Fruit fly (Drosophila melanogaster) whole organism, prepupa: ENCODE data around the gene CG44227.

Experiments used
- CG10669 ChIP-seq: fragments of 200-800 bp; sonication (Bioruptor generic); optimal IDR thresholded peaks from 3 replicates; lab custom pipeline; 2018; ENCODE audit warnings: missing biosample characterization, mild to moderate bottlenecking, missing genetic modification characterization, moderate library complexity
- CG16779 ChIP-seq: fragments of 200-800 bp; sonication (Bioruptor generic); optimal IDR thresholded peaks from 3 replicates; lab custom pipeline; 2017; ENCODE audit warnings: missing biosample characterization, mild to moderate bottlenecking, missing genetic modification characterization
- CG31627 ChIP-seq: fragments of 200-800 bp; sonication (Bioruptor generic); optimal IDR thresholded peaks from 3 replicates; lab custom pipeline; 2016; ENCODE audit warnings: missing biosample characterization, missing genetic modification characterization
- CG34406 ChIP-seq: fragments of 200-800 bp; sonication (Bioruptor generic); optimal IDR thresholded peaks from 3 replicates; lab custom pipeline; 2016; ENCODE audit warnings: missing biosample characterization, missing genetic modification characterization
- CG6163 ChIP-seq: fragments of 200-800 bp; sonication (Bioruptor generic); IDR thresholded peaks from 3 replicates; pipeline ENCODE4 v1.3.6; 2022; ENCODE audit warnings: missing biosample characterization, missing genetic modification characterization
- CG6276 ChIP-seq: fragments of 200-800 bp; sonication (Bioruptor generic); optimal IDR thresholded peaks from 2 replicates; lab custom pipeline; 2017; ENCODE audit warnings: missing biosample characterization, mild to moderate bottlenecking, missing genetic modification characterization
- CG6808 ChIP-seq: fragments of 200-800 bp; sonication (Bioruptor generic); optimal IDR thresholded peaks from 3 replicates; lab custom pipeline; 2017; ENCODE audit warnings: missing biosample characterization, missing genetic modification characterization, mild to moderate bottlenecking, moderate library complexity, missing genetic modification reagents
- CG6854 ChIP-seq: fragments of 200-800 bp; sonication (Bioruptor generic); optimal IDR thresholded peaks from 2 replicates; lab custom pipeline; 2017; ENCODE audit warnings: missing biosample characterization, mild to moderate bottlenecking, missing genetic modification characterization
- CG7368 ChIP-seq: fragments of 200-800 bp; sonication (Bioruptor generic); optimal IDR thresholded peaks from 3 replicates; lab custom pipeline; 2016; ENCODE audit warnings: missing biosample characterization, missing genetic modification characterization
- CG8119 ChIP-seq: fragments of 200-800 bp; sonication (Bioruptor generic); IDR thresholded peaks from 3 replicates; pipeline ENCODE4 v1.3.6; 2022; ENCODE audit warnings: missing biosample characterization, missing genetic modification characterization
- CG8319 ChIP-seq: fragments of 200-800 bp; sonication (Bioruptor generic); optimal IDR thresholded peaks from 3 replicates; lab custom pipeline; 2016; ENCODE audit warnings: missing biosample characterization, missing genetic modification characterization
- CG9139 ChIP-seq: fragments of 200-800 bp; sonication (Bioruptor generic); optimal IDR thresholded peaks from 3 replicates; lab custom pipeline; 2017; ENCODE audit warnings: missing biosample characterization, mild to moderate bottlenecking, missing genetic modification characterization
- Eip78C ChIP-seq: fragments of 200-800 bp; sonication (Bioruptor generic); peaks from one replicate; lab custom pipeline; 2016; ENCODE audit warnings: missing biosample characterization, missing genetic modification characterization
- Eip93F ChIP-seq: fragments of 200-800 bp; sonication (Bioruptor generic); optimal IDR thresholded peaks from 2 replicates; lab custom pipeline; 2016; ENCODE audit warnings: missing biosample characterization, mild to moderate bottlenecking, missing genetic modification characterization
- Ets21C ChIP-seq: fragments of 200-800 bp; sonication (Bioruptor generic); optimal IDR thresholded peaks from 3 replicates; lab custom pipeline; 2016; ENCODE audit warnings: missing biosample characterization, missing genetic modification characterization
- Ets96B ChIP-seq: fragments of 200-800 bp; optimal IDR thresholded peaks from 2 replicates; lab custom pipeline; 2019; ENCODE audit warnings: missing biosample characterization, mild to moderate bottlenecking, missing genetic modification characterization, moderate library complexity
- Hr39 ChIP-seq: fragments of 200-800 bp; sonication (Bioruptor generic); optimal IDR thresholded peaks from 2 replicates; lab custom pipeline; 2016; ENCODE audit warnings: missing biosample characterization, missing genetic modification characterization
- Hr4 ChIP-seq: fragments of 200-800 bp; sonication (Bioruptor generic); optimal IDR thresholded peaks from 3 replicates; lab custom pipeline; 2016; ENCODE audit warnings: missing biosample characterization, missing genetic modification characterization
- Lpt ChIP-seq: fragments of 200-800 bp; sonication (Bioruptor generic); optimal IDR thresholded peaks from 3 replicates; lab custom pipeline; 2016; ENCODE audit warnings: missing biosample characterization, missing genetic modification characterization
- OdsH ChIP-seq: fragments of 200-800 bp; sonication (Bioruptor generic); optimal IDR thresholded peaks from 3 replicates; lab custom pipeline; 2016; ENCODE audit warnings: missing biosample characterization, missing genetic modification characterization
- Smox ChIP-seq: fragments of 200-800 bp; sonication (Bioruptor generic); optimal IDR thresholded peaks from 3 replicates; lab custom pipeline; 2016; ENCODE audit warnings: missing biosample characterization, missing genetic modification characterization
- Sox102F ChIP-seq: fragments of 200-800 bp; sonication (Bioruptor generic); optimal IDR thresholded peaks from 2 replicates; lab custom pipeline; 2016; ENCODE audit warnings: missing biosample characterization, mild to moderate bottlenecking, missing genetic modification characterization
- Sox14 ChIP-seq: fragments of 200-800 bp; sonication (Bioruptor generic); optimal IDR thresholded peaks from 3 replicates; lab custom pipeline; 2016; ENCODE audit warnings: missing biosample characterization, missing genetic modification characterization
- Sox15 ChIP-seq: fragments of 200-800 bp; sonication (Bioruptor generic); optimal IDR thresholded peaks from 3 replicates; lab custom pipeline; 2016; ENCODE audit warnings: missing biosample characterization, missing genetic modification characterization
- achi ChIP-seq: fragments of 200-800 bp; sonication (Bioruptor generic); optimal IDR thresholded peaks from 3 replicates; lab custom pipeline; 2016; ENCODE audit warnings: missing biosample characterization, missing genetic modification characterization
- cyc ChIP-seq: fragments of 200-800 bp; sonication (Bioruptor generic); optimal IDR thresholded peaks from 3 replicates; lab custom pipeline; 2016; ENCODE audit warnings: missing biosample characterization, missing genetic modification characterization
- dac ChIP-seq: fragments of 200-800 bp; sonication (Bioruptor generic); optimal IDR thresholded peaks from 2 replicates; lab custom pipeline; 2017; ENCODE audit warnings: missing biosample characterization, mild to moderate bottlenecking, missing genetic modification characterization
- dsx ChIP-seq: fragments of 200-800 bp; optimal IDR thresholded peaks from 3 replicates; lab custom pipeline; 2019; ENCODE audit warnings: missing biosample characterization, mild to moderate bottlenecking, missing genetic modification characterization, moderate library complexity; ENCODE audit not compliant: poor library complexity, severe bottlenecking
- esn ChIP-seq: fragments of 200-800 bp; sonication (Bioruptor generic); optimal IDR thresholded peaks from 2 replicates; lab custom pipeline; 2016; ENCODE audit warnings: missing biosample characterization, mild to moderate bottlenecking, missing genetic modification characterization, moderate library complexity
- fd85E ChIP-seq: fragments of 200-800 bp; sonication (Bioruptor generic); optimal IDR thresholded peaks from 3 replicates; lab custom pipeline; 2016; ENCODE audit warnings: missing biosample characterization, missing genetic modification characterization
- fkh ChIP-seq: fragments of 200-800 bp; sonication (Bioruptor generic); optimal IDR thresholded peaks from 3 replicates; lab custom pipeline; 2017; ENCODE audit warnings: missing biosample characterization, mild to moderate bottlenecking, missing genetic modification characterization, moderate library complexity
- lz ChIP-seq: fragments of 200-800 bp; sonication (Bioruptor generic); optimal IDR thresholded peaks from 3 replicates; lab custom pipeline; 2016; ENCODE audit warnings: missing biosample characterization, missing genetic modification characterization
- net ChIP-seq: fragments of 200-800 bp; sonication (Bioruptor generic); optimal IDR thresholded peaks from 3 replicates; lab custom pipeline; 2016; ENCODE audit warnings: missing biosample characterization, missing genetic modification characterization
- salr ChIP-seq, 2 experiments: fragments of 200-800 bp; sonication (Bioruptor generic); optimal IDR thresholded peaks; 3 replicates each; lab custom pipeline; 2016 to 2018; ENCODE audit warnings: missing biosample characterization in 2 of 2, missing genetic modification characterization in 2 of 2, mild to moderate bottlenecking in 1 of 2
- ss ChIP-seq, 2 experiments: fragments of 200-800 bp; sonication (Bioruptor generic); optimal IDR thresholded peaks; 2 replicates in 1 of 2; 3 replicates in 1 of 2; lab custom pipeline; 2017 to 2018; ENCODE audit warnings: mild to moderate bottlenecking in 2 of 2, missing biosample characterization in 2 of 2, missing genetic modification characterization in 2 of 2, moderate library complexity in 1 of 2
- svp ChIP-seq: fragments of 200-800 bp; sonication (Bioruptor generic); peaks from one replicate; lab custom pipeline; 2016; ENCODE audit warnings: missing biosample characterization, missing genetic modification characterization
- topi ChIP-seq: fragments of 200-800 bp; sonication (Bioruptor generic); optimal IDR thresholded peaks from 3 replicates; lab custom pipeline; 2016; ENCODE audit warnings: missing biosample characterization, missing genetic modification characterization
- vri ChIP-seq: fragments of 200-800 bp; sonication (Bioruptor generic); optimal IDR thresholded peaks from 3 replicates; lab custom pipeline; 2016; ENCODE audit warnings: missing biosample characterization, mild to moderate bottlenecking, missing genetic modification characterization

CG44227 gene

dm6 chr3R:8669029-8669707 lies 15.8 kb downstream of the CG44227 start (continued):
- TF ChIP-seq fkh (peak; percentile 80), OdsH (GFP tag; lab: Kevin White, UChicago) (peak; percentile 98), Sox102F (GFP tag; lab: Kevin White, UChicago) (peak; percentile 98), cyc (GFP tag; lab: Kevin White, UChicago) (peak; percentile 97), Hr39 (peak; percentile 96), Smox (GFP tag; lab: Kevin White, UChicago) (peak; percentile 97), esn (GFP tag; lab: Kevin White, UChicago) (peak; percentile 99), topi (GFP tag; lab: Kevin White, UChicago) (peak; percentile 98), CG34406 (GFP tag; lab: Kevin White, UChicago) (peak; percentile 97), fd85E (peak; percentile 94), CG8119 (GFP tag; lab: Robert Waterston, UW) (peak; percentile 98), CG16779 (peak; percentile 97), ss (GFP tag; optimal IDR thresholded peaks at IDR 0.05; lab: Kevin White, UChicago) (peak; percentile 96 to 97), salr (GFP tag; optimal IDR thresholded peaks at IDR 0.05; lab: Kevin White, UChicago) (peak; percentile 95 to 96)

DNA sequence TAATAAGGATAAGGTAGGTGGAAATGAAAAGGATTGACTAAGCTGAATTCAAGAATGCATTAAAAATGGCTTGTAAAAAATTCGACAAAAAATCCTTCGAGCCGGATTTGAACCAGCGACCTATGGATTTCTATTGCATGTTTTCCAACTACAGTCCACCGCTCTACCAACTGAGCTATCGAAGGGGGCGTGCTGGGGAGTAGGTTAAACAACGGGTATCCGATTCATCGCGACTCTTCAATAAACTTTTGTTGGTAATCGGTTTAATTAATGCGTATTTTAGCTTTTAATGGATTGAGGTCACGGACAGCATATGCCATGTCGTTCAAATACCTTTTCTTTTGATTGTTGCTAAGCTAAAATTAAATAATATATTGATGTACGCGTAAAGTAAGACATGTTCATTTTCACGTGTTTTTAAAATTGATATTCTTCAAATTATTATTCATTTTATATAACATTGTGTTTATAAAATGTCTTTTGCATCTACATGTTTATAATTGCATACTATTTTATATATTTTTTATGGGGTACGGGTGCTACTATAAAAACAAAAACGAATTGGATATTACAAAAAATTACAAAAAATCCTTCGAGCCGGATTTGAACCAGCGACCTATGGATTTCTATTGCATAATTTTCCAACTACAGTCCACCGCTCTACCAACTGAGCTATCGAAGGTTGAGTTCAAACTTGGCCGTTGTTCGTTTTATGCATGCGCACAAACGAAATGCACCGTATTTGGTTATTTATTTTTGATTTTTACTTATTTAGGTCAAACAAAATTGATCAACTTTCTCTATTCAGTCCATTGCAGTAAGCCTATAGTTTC lies 16.7 kb downstream of the CG44227 start:
- TF ChIP-seq Sox15 (GFP tag; lab: Kevin White, UChicago) = no peak
- no peak for TF ChIP-seq esn (GFP tag; lab: Kevin White, UChicago)
- TF ChIP-seq CG6854 = no peak
- no peak for TF ChIP-seq CG10669 (GFP tag; lab: Kevin White, UChicago)
- no peak for TF ChIP-seq Lpt (GFP tag; lab: Kevin White, UChicago)
- TF ChIP-seq achi (GFP tag; lab: Kevin White, UChicago) = no peak
- TF ChIP-seq Hr39 = no peak
- TF ChIP-seq Ets96B = no peak
- TF ChIP-seq svp (GFP tag; lab: Kevin White, UChicago) = peak; percentile 63
- no peak for TF ChIP-seq Hr4
- no peak for TF ChIP-seq dsx (GFP tag; lab: Kevin White, UChicago)
- no peak for TF ChIP-seq CG8319 (GFP tag; lab: Kevin White, UChicago)
- TF ChIP-seq lz (GFP tag; lab: Kevin White, UChicago) = no peak
- TF ChIP-seq CG6276 (GFP tag; lab: Kevin White, UChicago) = no peak
- no peak for TF ChIP-seq dac (GFP tag; lab: Kevin White, UChicago)
- no peak for TF ChIP-seq CG6808 (GFP tag; lab: Kevin White, UChicago)
- no peak for TF ChIP-seq Sox102F (GFP tag; lab: Kevin White, UChicago)
- TF ChIP-seq CG6163 (GFP tag; lab: Robert Waterston, UW) = no peak
- no peak for TF ChIP-seq CG9139 (GFP tag; lab: Kevin White, UChicago)
- TF ChIP-seq net (GFP tag; lab: Kevin White, UChicago) = no peak
- TF ChIP-seq Sox14 (GFP tag; lab: Kevin White, UChicago) = no peak
- peak; percentile 3 for TF ChIP-seq Eip93F (GFP tag; lab: Kevin White, UChicago)
- no peak for TF ChIP-seq cyc (GFP tag; lab: Kevin White, UChicago)
- TF ChIP-seq Eip78C (GFP tag; lab: Kevin White, UChicago) = peak; percentile 65
- no peak for TF ChIP-seq Smox (GFP tag; lab: Kevin White, UChicago)
- no peak for TF ChIP-seq CG7368 (GFP tag; lab: Kevin White, UChicago)
- no peak for TF ChIP-seq Ets21C (GFP tag; lab: Kevin White, UChicago)
- no peak for TF ChIP-seq CG31627
- TF ChIP-seq vri = peak; percentile 81
